Worm (Caenorhabditis elegans) whole organism, late embryonic: Measurements from ENCODE around the gene arrd-9.

ENCODE experiments used
- K09A11.1 ChIP-seq: sonication (generic microtip); optimal IDR thresholded peaks from 2 replicates; lab custom pipeline; 2017; ENCODE audit warnings: antibody characterized with exemption, mild to moderate bottlenecking, missing genetic modification characterization, missing compliant biosample characterization; ENCODE audit not compliant: insufficient read depth
- ahr-1 ChIP-seq: sonication (generic microtip); optimal IDR thresholded peaks from 2 replicates; lab custom pipeline; 2016; ENCODE audit warnings: missing genetic modification characterization, missing compliant biosample characterization
- ama-1 ChIP-seq: fragments of 150-350 bp; optimal IDR thresholded peaks from 2 replicates; lab custom pipeline; 2014
- ceh-34 ChIP-seq: sonication (generic microtip); optimal IDR thresholded peaks from 2 replicates; lab custom pipeline; 2016; ENCODE audit warnings: mild to moderate bottlenecking, missing genetic modification characterization, missing compliant biosample characterization
- ceh-48 ChIP-seq: sonication (generic microtip); optimal IDR thresholded peaks from 2 replicates; lab custom pipeline; 2016; ENCODE audit warnings: missing genetic modification characterization, inconsistent platforms, missing compliant biosample characterization
- ceh-6 ChIP-seq: fragments of 200-800 bp; sonication (Bioruptor generic); optimal IDR thresholded peaks from 2 replicates; lab custom pipeline; 2018; ENCODE audit warnings: mild to moderate bottlenecking, missing genetic modification characterization, missing compliant biosample characterization
- ceh-9 ChIP-seq: sonication (generic microtip); optimal IDR thresholded peaks from 2 replicates; lab custom pipeline; 2016; ENCODE audit warnings: mild to moderate bottlenecking, missing genetic modification characterization, inconsistent platforms, missing compliant biosample characterization
- che-1 ChIP-seq: sonication (generic microtip); optimal IDR thresholded peaks from 2 replicates; lab custom pipeline; 2016; ENCODE audit warnings: mild to moderate bottlenecking, missing genetic modification characterization, missing compliant biosample characterization
- fkh-10 ChIP-seq: fragments of 150-350 bp; optimal IDR thresholded peaks from 2 replicates; lab custom pipeline; 2014; ENCODE audit warnings: missing biosample characterization, missing genetic modification reagents, missing genetic modification characterization
- hlh-15 ChIP-seq: sonication (generic microtip); optimal IDR thresholded peaks from 2 replicates; lab custom pipeline; 2016; ENCODE audit warnings: missing genetic modification characterization, missing compliant biosample characterization
- lim-6 ChIP-seq: sonication (generic microtip); optimal IDR thresholded peaks from 2 replicates; lab custom pipeline; 2016; ENCODE audit warnings: missing genetic modification characterization, missing compliant biosample characterization
- nhr-11 ChIP-seq: fragments of 150-350 bp; optimal IDR thresholded peaks from 2 replicates; lab custom pipeline; 2014; ENCODE audit warnings: missing biosample characterization, missing genetic modification characterization
- pqm-1 ChIP-seq: sonication (generic microtip); optimal IDR thresholded peaks from 2 replicates; lab custom pipeline; 2016; ENCODE audit warnings: missing genetic modification characterization, missing compliant biosample characterization
- syd-9 ChIP-seq: sonication (generic microtip); optimal IDR thresholded peaks from 2 replicates; lab custom pipeline; 2016; ENCODE audit warnings: mild to moderate bottlenecking, missing genetic modification characterization, moderate library complexity, missing compliant biosample characterization

ce11 chrII:12485060-12485459 is 4.3 kb upstream of the arrd-9 start, which contains the start of gene F15A4.10:
- TF ChIP-seq nhr-11 (tag; lab: Kevin White, UChicago) (no peak), ahr-1 (tag; lab: Kevin White, UChicago) (no peak), ceh-34 (tag; lab: Kevin White, UChicago) (no peak), hlh-15 (tag; lab: Kevin White, UChicago) (no peak), fkh-10 (GFP tag; lab: Kevin White, UChicago) (no peak), lim-6 (no peak), pqm-1 (tag; lab: Kevin White, UChicago) (no peak), ceh-9 (tag; lab: Kevin White, UChicago) (no peak), K09A11.1 (tag; lab: Kevin White, UChicago) (no peak), ama-1 (lab: Kevin White, UChicago) (no peak), ceh-6 (GFP tag; lab: Kevin White, UChicago) (no peak), ceh-48 (tag; lab: Kevin White, UChicago) (no peak), che-1 (no peak), syd-9 (tag; lab: Kevin White, UChicago) (no peak)
